Worm (Caenorhabditis elegans) whole organism, L2 larva: ENCODE data around the gene F10B5.3.

Experiments
- C34F6.9 ChIP-seq: fragments of 150-350 bp; optimal IDR thresholded peaks from 2 replicates; lab custom pipeline; 2014; ENCODE audit warnings: missing biosample characterization, missing genetic modification characterization
- F13H6.1 ChIP-seq: sonication (generic microtip); optimal IDR thresholded peaks from 2 replicates; lab custom pipeline; 2016; ENCODE audit warnings: missing genetic modification characterization, missing compliant biosample characterization
- R02D3.7 ChIP-seq: fragments of 150-350 bp; optimal IDR thresholded peaks from 2 replicates; lab custom pipeline; 2014; ENCODE audit warnings: missing biosample characterization, missing genetic modification characterization
- Y55F3AM.14 ChIP-seq: fragments of 200-800 bp; sonication (Bioruptor generic); optimal IDR thresholded peaks from 2 replicates; lab custom pipeline; 2018; ENCODE audit warnings: mild to moderate bottlenecking, missing genetic modification characterization, missing compliant biosample characterization
- ZK546.5 ChIP-seq: sonication (generic microtip); optimal IDR thresholded peaks from 2 replicates; lab custom pipeline; 2017; ENCODE audit warnings: missing biosample characterization, missing genetic modification characterization
- alr-1 ChIP-seq: fragments of 150-350 bp; optimal IDR thresholded peaks from 2 replicates; lab custom pipeline; 2014; ENCODE audit warnings: missing biosample characterization, missing genetic modification characterization
- aly-2 ChIP-seq: fragments of 150-350 bp; optimal IDR thresholded peaks from 2 replicates; lab custom pipeline; 2014; ENCODE audit warnings: missing biosample characterization, missing genetic modification characterization
- ama-1 ChIP-seq: fragments of 150-350 bp; optimal IDR thresholded peaks from 2 replicates; lab custom pipeline; 2018; ENCODE audit warnings: inconsistent platforms
- ceh-16 ChIP-seq: fragments of 150-350 bp; optimal IDR thresholded peaks from 2 replicates; lab custom pipeline; 2014; ENCODE audit warnings: missing biosample characterization, missing genetic modification characterization
- ceh-82 ChIP-seq: fragments of 150-350 bp; optimal IDR thresholded peaks from 2 replicates; lab custom pipeline; 2014; ENCODE audit warnings: missing biosample characterization, missing genetic modification characterization
- crh-2 ChIP-seq: sonication (generic microtip); optimal IDR thresholded peaks from 2 replicates; lab custom pipeline; 2017; ENCODE audit warnings: missing biosample characterization, missing genetic modification characterization
- dmd-4 ChIP-seq: sonication (generic microtip); optimal IDR thresholded peaks from 2 replicates; lab custom pipeline; 2017; ENCODE audit warnings: missing biosample characterization, missing genetic modification characterization
- egl-27 ChIP-seq: sonication (generic microtip); optimal IDR thresholded peaks from 3 replicates; lab custom pipeline; 2017; ENCODE audit warnings: missing biosample characterization, missing genetic modification reagents, missing genetic modification characterization
- elt-1 ChIP-seq: fragments of 150-350 bp; optimal IDR thresholded peaks from 2 replicates; lab custom pipeline; 2014; ENCODE audit warnings: missing biosample characterization, missing genetic modification characterization
- elt-3 ChIP-seq: sonication (generic microtip); optimal IDR thresholded peaks from 2 replicates; lab custom pipeline; 2017; ENCODE audit warnings: missing biosample characterization, missing genetic modification characterization
- fos-1 ChIP-seq: fragments of 150-350 bp; optimal IDR thresholded peaks from 2 replicates; lab custom pipeline; 2014; ENCODE audit warnings: missing biosample characterization, missing genetic modification characterization
- gmeb-1 ChIP-seq: fragments of 150-350 bp; optimal IDR thresholded peaks from 2 replicates; lab custom pipeline; 2014; ENCODE audit warnings: missing biosample characterization, missing genetic modification characterization
- lin-11 ChIP-seq: fragments of 150-350 bp; sonication (generic microtip); optimal IDR thresholded peaks from 2 replicates; lab custom pipeline; 2014; ENCODE audit warnings: missing biosample characterization, missing genetic modification characterization, inconsistent platforms, mixed read lengths
- lin-13 ChIP-seq: fragments of 150-350 bp; optimal IDR thresholded peaks from 2 replicates; lab custom pipeline; 2014; ENCODE audit warnings: missing biosample characterization, missing genetic modification reagents, missing genetic modification characterization
- lsy-2 ChIP-seq, 2 experiments: fragments of 150-350 bp in 1 of 2; sonication (generic microtip) in 1 of 2; optimal IDR thresholded peaks; 2 replicates each; lab custom pipeline; 2014 to 2017; ENCODE audit warnings: missing biosample characterization in 2 of 2, missing genetic modification characterization in 2 of 2
- mab-5 ChIP-seq: fragments of 150-350 bp; optimal IDR thresholded peaks from 2 replicates; lab custom pipeline; 2014; ENCODE audit warnings: missing biosample characterization, missing genetic modification characterization
- mbf-1 ChIP-seq: sonication (generic microtip); optimal IDR thresholded peaks from 2 replicates; lab custom pipeline; 2017; ENCODE audit warnings: missing biosample characterization, missing genetic modification characterization
- mdl-1 ChIP-seq, 2 experiments: fragments of 150-350 bp in 1 of 2; sonication (generic microtip) in 1 of 2; optimal IDR thresholded peaks; 2 replicates each; lab custom pipeline; 2017; ENCODE audit warnings: missing biosample characterization in 2 of 2, missing genetic modification characterization in 2 of 2
- nhr-11 ChIP-seq: fragments of 150-350 bp; optimal IDR thresholded peaks from 2 replicates; lab custom pipeline; 2014; ENCODE audit warnings: missing biosample characterization, missing genetic modification characterization
- nhr-129 ChIP-seq: fragments of 150-350 bp; optimal IDR thresholded peaks from 2 replicates; lab custom pipeline; 2014; ENCODE audit warnings: missing biosample characterization, missing genetic modification characterization
- nhr-21 ChIP-seq: fragments of 150-350 bp; optimal IDR thresholded peaks from 2 replicates; lab custom pipeline; 2014; ENCODE audit warnings: missing biosample characterization, missing genetic modification characterization
- nhr-23 ChIP-seq: fragments of 150-350 bp; optimal IDR thresholded peaks from 2 replicates; lab custom pipeline; 2014; ENCODE audit warnings: missing biosample characterization, missing genetic modification reagents, missing genetic modification characterization
- nhr-237 ChIP-seq: fragments of 150-350 bp; optimal IDR thresholded peaks from 2 replicates; lab custom pipeline; 2014; ENCODE audit warnings: missing biosample characterization, missing genetic modification characterization
- nhr-25 ChIP-seq: fragments of 150-350 bp; sonication (generic microtip); optimal IDR thresholded peaks from 3 replicates; lab custom pipeline; 2014; ENCODE audit warnings: missing biosample characterization, missing genetic modification characterization
- nhr-6 ChIP-seq: fragments of 150-350 bp; optimal IDR thresholded peaks from 2 replicates; lab custom pipeline; 2014; ENCODE audit warnings: missing biosample characterization, missing genetic modification characterization
- nhr-77 ChIP-seq: fragments of 150-350 bp; optimal IDR thresholded peaks from 2 replicates; lab custom pipeline; 2014; ENCODE audit warnings: missing biosample characterization, missing genetic modification characterization
- peb-1 ChIP-seq: fragments of 150-350 bp; optimal IDR thresholded peaks from 2 replicates; lab custom pipeline; 2014; ENCODE audit warnings: missing biosample characterization, missing genetic modification characterization
- sem-4 ChIP-seq: fragments of 150-350 bp; optimal IDR thresholded peaks from 2 replicates; lab custom pipeline; 2014; ENCODE audit warnings: missing biosample characterization, missing genetic modification reagents, missing genetic modification characterization
- sma-3 ChIP-seq: sonication (generic microtip); optimal IDR thresholded peaks from 2 replicates; lab custom pipeline; 2016; ENCODE audit warnings: missing genetic modification reagents, missing genetic modification characterization, missing compliant biosample characterization
- sma-9 ChIP-seq, 2 experiments: fragments of 150-350 bp in 1 of 2; sonication (generic microtip) in 1 of 2; optimal IDR thresholded peaks; 2 replicates each; lab custom pipeline; 2014 to 2016; ENCODE audit warnings: missing genetic modification characterization in 2 of 2, mild to moderate bottlenecking in 1 of 2, missing biosample characterization in 1 of 2, missing compliant biosample characterization in 1 of 2, missing genetic modification reagents in 1 of 2, moderate library complexity in 1 of 2
- unc-39 ChIP-seq: fragments of 150-350 bp; optimal IDR thresholded peaks from 2 replicates; lab custom pipeline; 2014; ENCODE audit warnings: missing biosample characterization, missing genetic modification characterization
- unc-55 ChIP-seq: fragments of 150-350 bp; sonication (generic microtip); optimal IDR thresholded peaks from 3 replicates; lab custom pipeline; 2014; ENCODE audit warnings: missing biosample characterization, missing genetic modification reagents, missing genetic modification characterization
- unc-62 ChIP-seq: fragments of 150-350 bp; optimal IDR thresholded peaks from 2 replicates; lab custom pipeline; 2014; ENCODE audit warnings: missing biosample characterization, missing genetic modification reagents, missing genetic modification characterization
- zag-1 ChIP-seq: fragments of 150-350 bp; optimal IDR thresholded peaks from 2 replicates; lab custom pipeline; 2014; ENCODE audit warnings: missing biosample characterization, missing genetic modification characterization
- ztf-1 ChIP-seq: fragments of 200-800 bp; sonication (Bioruptor generic); conservative IDR thresholded peaks from 2 replicates; pipeline ENCODE4 v1.3.6; 2022; ENCODE audit warnings: missing genetic modification characterization, missing compliant biosample characterization
- ztf-11 ChIP-seq: sonication (generic microtip); optimal IDR thresholded peaks from 2 replicates; lab custom pipeline; 2017; ENCODE audit warnings: missing biosample characterization, missing genetic modification characterization
- ztf-4 ChIP-seq: fragments of 150-350 bp; optimal IDR thresholded peaks from 2 replicates; lab custom pipeline; 2014; ENCODE audit warnings: missing biosample characterization, missing genetic modification characterization

F10B5.3 gene

ce11 chrII:8127794-8128193 lies 22.0 kb downstream of the F10B5.3 start:
- TF ChIP-seq ztf-11 (tag; lab: Kevin White, UChicago) (no peak), ztf-4 (tag; lab: Kevin White, UChicago) (no peak), Y55F3AM.14 (GFP tag; lab: Kevin White, UChicago) (no peak), nhr-6 (tag; lab: Kevin White, UChicago) (no peak), nhr-11 (tag; lab: Kevin White, UChicago) (no peak), sma-3 (GFP tag; lab: Kevin White, UChicago) (no peak), lsy-2 (tag; optimal IDR thresholded peaks at IDR 0.05; lab: Kevin White, UChicago) (no peak), R02D3.7 (tag; lab: Kevin White, UChicago) (no peak), elt-1 (tag; lab: Kevin White, UChicago) (no peak), zag-1 (tag; lab: Kevin White, UChicago) (no peak), dmd-4 (tag; lab: Kevin White, UChicago) (no peak), sem-4 (tag; lab: Kevin White, UChicago) (no peak), ztf-1 (no peak), F13H6.1 (tag; lab: Kevin White, UChicago) (no peak), fos-1 (no peak), unc-39 (no peak), mdl-1 (tag; optimal IDR thresholded peaks at IDR 0.05; lab: Kevin White, UChicago) (no peak), alr-1 (no peak), mbf-1 (tag; lab: Kevin White, UChicago) (no peak), lin-13 (GFP tag; lab: Kevin White, UChicago) (no peak)

- TF ChIP-seq ceh-16 (tag; lab: Kevin White, UChicago) = no peak
- TF ChIP-seq gmeb-1 (tag; lab: Kevin White, UChicago) = no peak
- no peak for TF ChIP-seq nhr-77 (tag; lab: Kevin White, UChicago)
- no peak for TF ChIP-seq Y55F3AM.14 (GFP tag; lab: Kevin White, UChicago)
- no peak for TF ChIP-seq nhr-21 (tag; lab: Kevin White, UChicago)
- peak; percentile 94 for TF ChIP-seq fos-1
- TF ChIP-seq unc-62 = no peak
- TF ChIP-seq nhr-237 = no peak
- TF ChIP-seq elt-3 = no peak
- peak; percentile 77 for TF ChIP-seq sma-9 (GFP tag; optimal IDR thresholded peaks at IDR 0.05; lab: Kevin White, UChicago)
- TF ChIP-seq sma-9 (tag; optimal IDR thresholded peaks at IDR 0.05; lab: Kevin White, UChicago) = no peak
- TF ChIP-seq nhr-23 (tag; lab: Kevin White, UChicago) = no peak
- peak; percentile 43 for TF ChIP-seq F13H6.1 (tag; lab: Kevin White, UChicago)
- TF ChIP-seq ama-1 (lab: Kevin White, UChicago) = no peak
- TF ChIP-seq sma-3 (GFP tag; lab: Kevin White, UChicago) = peak; percentile 15
- TF ChIP-seq nhr-6 (tag; lab: Kevin White, UChicago) = no peak
- TF ChIP-seq ztf-11 (tag; lab: Kevin White, UChicago) = no peak
- peak; percentile 52 for TF ChIP-seq nhr-129 (tag; lab: Kevin White, UChicago)
- TF ChIP-seq lsy-2 (tag; optimal IDR thresholded peaks at IDR 0.05; lab: Kevin White, UChicago) = no peak
- peak; percentile 53 for TF ChIP-seq crh-2
- TF ChIP-seq zag-1 (tag; lab: Kevin White, UChicago) = no peak
These were observed 22.5 kb downstream of the F10B5.3 start for ce11 chrII:8127290-8127689.

ce11 chrII:8126617-8127016 lies 23.2 kb downstream of the F10B5.3 start:
- peak; percentile 66 for TF ChIP-seq sma-9 (GFP tag; optimal IDR thresholded peaks at IDR 0.05; lab: Kevin White, UChicago)
- TF ChIP-seq sma-9 (tag; optimal IDR thresholded peaks at IDR 0.05; lab: Kevin White, UChicago) = no peak
- TF ChIP-seq ama-1 (lab: Kevin White, UChicago) = no peak
- no peak for TF ChIP-seq ztf-11 (tag; lab: Kevin White, UChicago)

ce11 chrII:8126132-8126531 lies 23.7 kb downstream of the F10B5.3 start:
- TF ChIP-seq crh-2 (peak; percentile 89), ztf-11 (tag; lab: Kevin White, UChicago) (no peak), sem-4 (tag; lab: Kevin White, UChicago) (peak; percentile 66), mdl-1 (tag; optimal IDR thresholded peaks at IDR 0.05; lab: Kevin White, UChicago) (peak; percentile 39 to 54), ceh-82 (tag; lab: Kevin White, UChicago) (no peak), ZK546.5 (no peak), ztf-4 (tag; lab: Kevin White, UChicago) (no peak), dmd-4 (tag; lab: Kevin White, UChicago) (no peak), gmeb-1 (tag; lab: Kevin White, UChicago) (no peak), unc-55 (peak; percentile 70), lin-11 (tag; lab: Kevin White, UChicago) (peak; percentile 26), egl-27 (no peak), fos-1 (peak; percentile 70), nhr-23 (tag; lab: Kevin White, UChicago) (no peak), nhr-237 (no peak), F13H6.1 (tag; lab: Kevin White, UChicago) (peak; percentile 31), nhr-21 (tag; lab: Kevin White, UChicago) (peak; percentile 8), Y55F3AM.14 (GFP tag; lab: Kevin White, UChicago) (peak; percentile 6), elt-3 (no peak), aly-2 (tag; lab: Kevin White, UChicago) (no peak), unc-39 (no peak), lin-13 (GFP tag; lab: Kevin White, UChicago) (peak; percentile 18), zag-1 (tag; lab: Kevin White, UChicago) (peak; percentile 55), nhr-25 (tag; lab: Kevin White, UChicago) (peak; percentile 22), peb-1 (tag; lab: Kevin White, UChicago) (no peak), nhr-129 (tag; lab: Kevin White, UChicago) (peak; percentile 45), sma-9 (GFP tag; optimal IDR thresholded peaks at IDR 0.05; lab: Kevin White, UChicago) (peak; percentile 36), sma-9 (tag; optimal IDR thresholded peaks at IDR 0.05; lab: Kevin White, UChicago) (no peak), C34F6.9 (tag; lab: Kevin White, UChicago) (peak; percentile 55), sma-3 (GFP tag; lab: Kevin White, UChicago) (no peak), elt-1 (tag; lab: Kevin White, UChicago) (no peak), lsy-2 (tag; optimal IDR thresholded peaks at IDR 0.05; lab: Kevin White, UChicago) (peak in 1 of 2 experiments; percentile 69), mab-5 (tag; lab: Kevin White, UChicago) (peak; percentile 28), alr-1 (no peak)
